Fruit fly (Drosophila melanogaster) whole organism, embryonic: ENCODE data around the gene CG9021.

Experiments used
- CG10366 ChIP-seq: fragments of 200-800 bp; sonication (Bioruptor generic); IDR thresholded peaks from 2 replicates; pipeline ENCODE4 v1.3.6; 2022; ENCODE audit warnings: missing biosample characterization, missing genetic modification characterization
- CG10959 ChIP-seq: fragments of 200-800 bp; sonication (Bioruptor generic); IDR thresholded peaks from 2 replicates; pipeline ENCODE4 v1.3.6; 2022; ENCODE audit warnings: missing biosample characterization, missing genetic modification characterization
- CG10979 ChIP-seq: fragments of 200-800 bp; sonication (Bioruptor generic); optimal IDR thresholded peaks from 2 replicates; lab custom pipeline; 2018; ENCODE audit warnings: missing biosample characterization, mild to moderate bottlenecking, missing genetic modification characterization, moderate library complexity
- CG11456 ChIP-seq: fragments of 200-800 bp; sonication (Bioruptor generic); IDR thresholded peaks from 3 replicates; pipeline ENCODE4 v1.3.6; 2022; ENCODE audit warnings: missing biosample characterization, missing genetic modification characterization
- CG11504 ChIP-seq: fragments of 200-800 bp; sonication (Bioruptor generic); optimal IDR thresholded peaks from 3 replicates; lab custom pipeline; 2019; ENCODE audit warnings: missing biosample characterization, mild to moderate bottlenecking, missing genetic modification characterization, moderate library complexity
- CG12659 ChIP-seq: fragments of 200-800 bp; sonication (Bioruptor generic); optimal IDR thresholded peaks from 3 replicates; lab custom pipeline; 2017; ENCODE audit warnings: mild to moderate bottlenecking, missing biosample characterization, missing genetic modification reagents, missing genetic modification characterization
- CG13775 ChIP-seq: fragments of 200-800 bp; sonication (Bioruptor generic); optimal IDR thresholded peaks from 3 replicates; lab custom pipeline; 2017; ENCODE audit warnings: missing biosample characterization, mild to moderate bottlenecking, missing genetic modification characterization
- CG17912 ChIP-seq: fragments of 200-800 bp; sonication (Bioruptor generic); optimal IDR thresholded peaks from 2 replicates; lab custom pipeline; 2018; ENCODE audit warnings: missing biosample characterization, mild to moderate bottlenecking, missing genetic modification characterization
- CG2129 ChIP-seq: fragments of 200-800 bp; sonication (Bioruptor generic); IDR thresholded peaks from 2 replicates; pipeline ENCODE4 v1.3.6; 2022; ENCODE audit warnings: missing biosample characterization, missing genetic modification characterization; ENCODE audit not compliant: partially characterized antibody
- CG3065 ChIP-seq: fragments of 200-800 bp; sonication (Bioruptor generic); optimal IDR thresholded peaks from 2 replicates; lab custom pipeline; 2016; ENCODE audit warnings: missing biosample characterization, missing genetic modification characterization
- CG32532 ChIP-seq: fragments of 200-800 bp; sonication (Bioruptor generic); IDR thresholded peaks from 2 replicates; pipeline ENCODE4 v1.3.6; 2022; ENCODE audit warnings: missing biosample characterization, missing genetic modification characterization
- CG7987 ChIP-seq: fragments of 200-800 bp; sonication (Bioruptor generic); optimal IDR thresholded peaks from 2 replicates; lab custom pipeline; 2018; ENCODE audit warnings: missing biosample characterization, mild to moderate bottlenecking, missing genetic modification characterization, moderate library complexity
- CG8281 ChIP-seq: fragments of 200-800 bp; sonication (Bioruptor generic); optimal IDR thresholded peaks from 2 replicates; lab custom pipeline; 2018; ENCODE audit warnings: missing biosample characterization, mild to moderate bottlenecking, missing genetic modification characterization, moderate library complexity
- CG9727 ChIP-seq: fragments of 200-800 bp; sonication (Bioruptor generic); optimal IDR thresholded peaks from 3 replicates; lab custom pipeline; 2017; ENCODE audit warnings: missing biosample characterization, mild to moderate bottlenecking, missing genetic modification characterization
- D ChIP-seq, 2 experiments: fragments of 200-800 bp in 1 of 2; fragments of >200 bp in 1 of 2; sonication (Bioruptor generic) in 1 of 2; optimal IDR thresholded peaks; 2 replicates in 1 of 2; 3 replicates in 1 of 2; lab custom pipeline; 2017; ENCODE audit warnings: mild to moderate bottlenecking in 1 of 2, missing biosample characterization in 1 of 2, missing genetic modification characterization in 1 of 2, missing genetic modification reagents in 1 of 2
- D19B ChIP-seq: fragments of 200-800 bp; sonication (Bioruptor generic); optimal IDR thresholded peaks from 2 replicates; lab custom pipeline; 2017; ENCODE audit warnings: missing biosample characterization, mild to moderate bottlenecking, missing genetic modification characterization
- Deaf1 ChIP-seq: fragments of 200-800 bp; optimal IDR thresholded peaks from 3 replicates; lab custom pipeline; 2019; ENCODE audit warnings: missing biosample characterization, mild to moderate bottlenecking, missing genetic modification characterization, moderate library complexity
- ERR ChIP-seq: fragments of 200-800 bp; sonication (Bioruptor generic); optimal IDR thresholded peaks from 2 replicates; lab custom pipeline; 2016; ENCODE audit warnings: missing biosample characterization, missing genetic modification characterization
- HLH3B ChIP-seq: fragments of 200-800 bp; sonication (Bioruptor generic); IDR thresholded peaks from 2 replicates; pipeline ENCODE4 v1.3.6; 2022; ENCODE audit warnings: missing biosample characterization, missing genetic modification characterization
- HLH54F ChIP-seq: fragments of 200-800 bp; sonication (Bioruptor generic); optimal IDR thresholded peaks from 3 replicates; lab custom pipeline; 2016; ENCODE audit warnings: missing biosample characterization, missing genetic modification characterization
- Lim3 ChIP-seq: fragments of 200-800 bp; sonication (Bioruptor generic); IDR thresholded peaks from 2 replicates; pipeline ENCODE4 v1.3.6; 2022; ENCODE audit warnings: missing biosample characterization, missing genetic modification characterization
- Neu2 ChIP-seq: fragments of 200-800 bp; sonication (Bioruptor generic); optimal IDR thresholded peaks from 3 replicates; lab custom pipeline; 2016; ENCODE audit warnings: missing biosample characterization, missing genetic modification characterization, borderline replicate concordance
- Nf-YB ChIP-seq: fragments of 200-800 bp; sonication (Bioruptor generic); optimal IDR thresholded peaks from 3 replicates; lab custom pipeline; 2019; ENCODE audit warnings: missing biosample characterization, mild to moderate bottlenecking, missing genetic modification characterization, moderate library complexity
- NfI ChIP-seq: fragments of 200-800 bp; sonication (Bioruptor generic); optimal IDR thresholded peaks from 3 replicates; lab custom pipeline; 2018; ENCODE audit warnings: missing biosample characterization, mild to moderate bottlenecking, missing genetic modification characterization, moderate library complexity
- Pdp1 ChIP-seq, 2 experiments: fragments of 200-800 bp; sonication (Bioruptor generic); optimal IDR thresholded peaks; 3 replicates each; lab custom pipeline; 2016; ENCODE audit warnings: missing biosample characterization in 2 of 2, missing genetic modification characterization in 2 of 2, mild to moderate bottlenecking in 1 of 2, moderate library complexity in 1 of 2
- Poxn ChIP-seq: fragments of 200-800 bp; sonication (Bioruptor generic); IDR thresholded peaks from 2 replicates; pipeline ENCODE4 v1.3.6; 2022; ENCODE audit warnings: missing biosample characterization, missing genetic modification characterization
- Trl ChIP-seq, 3 experiments: fragments of >200 bp in 2 of 3; fragments of 200-800 bp in 1 of 3; sonication (Bioruptor generic) in 1 of 3; optimal IDR thresholded peaks; 2 replicates in 1 of 3; 3 replicates in 2 of 3; lab custom pipeline; 2016 to 2017; ENCODE audit warnings: missing biosample characterization in 1 of 3, missing genetic modification characterization in 1 of 3
- bsh ChIP-seq, 2 experiments: fragments of 200-800 bp; sonication (Bioruptor generic); optimal IDR thresholded peaks; 2 replicates each; lab custom pipeline; 2017 to 2018; ENCODE audit warnings: mild to moderate bottlenecking in 2 of 2, missing biosample characterization in 2 of 2, missing genetic modification characterization in 2 of 2, moderate library complexity in 1 of 2
- btn ChIP-seq: fragments of 200-800 bp; sonication (Bioruptor generic); optimal IDR thresholded peaks from 2 replicates; lab custom pipeline; 2016; ENCODE audit warnings: missing biosample characterization, missing genetic modification characterization
- caup ChIP-seq: fragments of 200-800 bp; sonication (Bioruptor generic); optimal IDR thresholded peaks from 3 replicates; lab custom pipeline; 2017; ENCODE audit warnings: missing biosample characterization, mild to moderate bottlenecking, missing genetic modification characterization, moderate library complexity; ENCODE audit not compliant: severe bottlenecking
- disco-r ChIP-seq: fragments of 200-800 bp; sonication (Bioruptor generic); optimal IDR thresholded peaks from 2 replicates; lab custom pipeline; 2016; ENCODE audit warnings: missing biosample characterization, missing genetic modification characterization
- gsb-n ChIP-seq: fragments of 200-800 bp; sonication (Bioruptor generic); optimal IDR thresholded peaks from 3 replicates; lab custom pipeline; 2018; ENCODE audit warnings: missing biosample characterization, mild to moderate bottlenecking, missing genetic modification characterization
- ind ChIP-seq: fragments of 200-800 bp; sonication (Bioruptor generic); optimal IDR thresholded peaks from 3 replicates; lab custom pipeline; 2016; ENCODE audit warnings: missing biosample characterization, missing genetic modification characterization
- lmd ChIP-seq: fragments of 200-800 bp; sonication (Bioruptor generic); IDR thresholded peaks from 2 replicates; pipeline ENCODE4 v1.3.6; 2022; ENCODE audit warnings: missing biosample characterization, missing genetic modification characterization
- luna ChIP-seq: fragments of 200-800 bp; sonication (Bioruptor generic); optimal IDR thresholded peaks from 2 replicates; lab custom pipeline; 2016; ENCODE audit warnings: missing biosample characterization, missing genetic modification characterization
- maf-S ChIP-seq: fragments of 200-800 bp; sonication (Bioruptor generic); optimal IDR thresholded peaks from 2 replicates; lab custom pipeline; 2016; ENCODE audit warnings: missing biosample characterization, missing genetic modification characterization
- mirr ChIP-seq: fragments of 200-800 bp; sonication (Bioruptor generic); optimal IDR thresholded peaks from 3 replicates; lab custom pipeline; 2018; ENCODE audit warnings: missing biosample characterization, mild to moderate bottlenecking, missing genetic modification characterization
- phol ChIP-seq: fragments of 200-800 bp; sonication (Bioruptor generic); optimal IDR thresholded peaks from 3 replicates; lab custom pipeline; 2018; ENCODE audit warnings: missing biosample characterization, mild to moderate bottlenecking, missing genetic modification characterization, moderate library complexity
- pnt ChIP-seq: fragments of 200-800 bp; sonication (Bioruptor generic); optimal IDR thresholded peaks from 3 replicates; lab custom pipeline; 2016; ENCODE audit warnings: missing biosample characterization, missing genetic modification characterization
- sim ChIP-seq: fragments of 200-800 bp; sonication (Bioruptor generic); IDR thresholded peaks from 2 replicates; pipeline ENCODE4 v1.3.6; 2022; ENCODE audit warnings: missing biosample characterization, missing genetic modification characterization
- stc ChIP-seq: fragments of 200-800 bp; sonication (Bioruptor generic); IDR thresholded peaks from 2 replicates; pipeline ENCODE4 v1.3.6; 2022; ENCODE audit warnings: missing biosample characterization, missing genetic modification characterization
- tgo ChIP-seq: fragments of 200-800 bp; sonication (Bioruptor generic); IDR thresholded peaks from 3 replicates; pipeline ENCODE4 v1.3.6; 2022; ENCODE audit warnings: missing biosample characterization, missing genetic modification characterization
- twi ChIP-seq: fragments of 200-800 bp; optimal IDR thresholded peaks from 2 replicates; lab custom pipeline; 2019; ENCODE audit warnings: missing biosample characterization, mild to moderate bottlenecking, missing genetic modification characterization, moderate library complexity

CG9021 gene

dm6 chr2L:5948775-5949526 lies 44.5 kb upstream of the CG9021 start, which contains the start of gene CG9044 (continued):
- peak; percentile 79 for TF ChIP-seq HLH54F

DNA sequence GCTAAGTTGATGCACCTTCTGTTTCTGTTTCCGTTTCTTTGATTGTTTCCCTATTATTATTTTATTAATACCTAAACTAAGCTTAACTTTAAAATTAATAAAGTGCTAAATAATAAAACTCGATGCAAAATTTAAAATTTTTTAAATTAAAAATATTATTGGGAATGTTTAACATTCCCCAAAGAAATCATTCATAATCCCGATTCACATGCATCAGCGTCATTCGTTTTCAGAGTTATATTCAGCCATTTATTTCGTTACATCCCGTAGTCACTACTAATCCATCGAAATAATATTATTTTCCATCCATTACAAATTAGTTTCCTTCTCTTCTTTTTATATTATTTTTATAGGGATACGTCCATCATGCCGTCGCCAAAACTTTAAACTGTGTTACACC lies 43.0 kb upstream of the CG9021 start:
- TF ChIP-seq Nf-YB (GFP tag; lab: Kevin White, UChicago) (no peak), lmd (GFP tag; lab: Robert Waterston, UW) (no peak)

dm6 chr2L:5946728-5947127 lies 42.2 kb upstream of the CG9021 start:
- TF ChIP-seq CG10959 = no peak
- no peak for TF ChIP-seq disco-r (GFP tag; lab: Kevin White, UChicago)
- no peak for TF ChIP-seq CG2129 (GFP tag; lab: Robert Waterston, UW)
- no peak for TF ChIP-seq sim (GFP tag; lab: Robert Waterston, UW)
- no peak for TF ChIP-seq stc (GFP tag; lab: Robert Waterston, UW)
- no peak for TF ChIP-seq CG9727 (GFP tag; lab: Kevin White, UChicago)
- TF ChIP-seq Neu2 (GFP tag; lab: Kevin White, UChicago) = no peak
- no peak for TF ChIP-seq CG10979 (tag; lab: Kevin White, UChicago)
- TF ChIP-seq NfI (GFP tag; lab: Kevin White, UChicago) = no peak
- TF ChIP-seq CG8281 (tag; lab: Kevin White, UChicago) = no peak
- no peak for TF ChIP-seq Deaf1 (tag; lab: Kevin White, UChicago)
- no peak for TF ChIP-seq CG17912
- TF ChIP-seq maf-S = no peak
- TF ChIP-seq CG11456 (GFP tag; lab: Robert Waterston, UW) = no peak
- no peak for TF ChIP-seq tgo (GFP tag; lab: Robert Waterston, UW)
- TF ChIP-seq CG32532 (GFP tag; lab: Robert Waterston, UW) = no peak
- TF ChIP-seq CG13775 = no peak
- no peak for TF ChIP-seq Poxn (GFP tag; lab: Robert Waterston, UW)
- no peak for TF ChIP-seq D (optimal IDR thresholded peaks at IDR 0.05; lab: Kevin White, UChicago)
- no peak for TF ChIP-seq D (GFP tag; optimal IDR thresholded peaks at IDR 0.05; lab: Kevin White, UChicago)
- TF ChIP-seq Trl (optimal IDR thresholded peaks at IDR 0.05; lab: Kevin White, UChicago) = no peak
- TF ChIP-seq Trl (GFP tag; optimal IDR thresholded peaks at IDR 0.05; lab: Kevin White, UChicago) = no peak

dm6 chr2L:5945651-5946547 lies 41.4 kb upstream of the CG9021 start:
- TF ChIP-seq D19B (no peak), bsh (GFP tag; optimal IDR thresholded peaks at IDR 0.05; lab: Kevin White, UChicago) (no peak), pnt (GFP tag; lab: Kevin White, UChicago) (no peak), gsb-n (tag; lab: Kevin White, UChicago) (no peak), caup (GFP tag; lab: Kevin White, UChicago) (no peak), HLH3B (no peak), CG11504 (no peak), phol (tag; lab: Kevin White, UChicago) (no peak), luna (GFP tag; lab: Kevin White, UChicago) (no peak), ERR (GFP tag; lab: Kevin White, UChicago) (peak; percentile 94), CG3065 (GFP tag; lab: Kevin White, UChicago) (no peak), ind (GFP tag; lab: Kevin White, UChicago) (no peak), CG10366 (GFP tag; lab: Robert Waterston, UW) (no peak), CG7987 (peak; percentile 74), btn (no peak), CG12659 (GFP tag; lab: Kevin White, UChicago) (no peak), twi (no peak), mirr (peak; percentile 44), Lim3 (GFP tag; lab: Robert Waterston, UW) (no peak), Pdp1 (GFP tag; optimal IDR thresholded peaks at IDR 0.05; lab: Kevin White, UChicago) (peak in 1 of 2 experiments; percentile 8)
